Worm (Caenorhabditis elegans): Measurements from ENCODE around the gene T28D9.4.

The T28D9.4 gene

DNA sequence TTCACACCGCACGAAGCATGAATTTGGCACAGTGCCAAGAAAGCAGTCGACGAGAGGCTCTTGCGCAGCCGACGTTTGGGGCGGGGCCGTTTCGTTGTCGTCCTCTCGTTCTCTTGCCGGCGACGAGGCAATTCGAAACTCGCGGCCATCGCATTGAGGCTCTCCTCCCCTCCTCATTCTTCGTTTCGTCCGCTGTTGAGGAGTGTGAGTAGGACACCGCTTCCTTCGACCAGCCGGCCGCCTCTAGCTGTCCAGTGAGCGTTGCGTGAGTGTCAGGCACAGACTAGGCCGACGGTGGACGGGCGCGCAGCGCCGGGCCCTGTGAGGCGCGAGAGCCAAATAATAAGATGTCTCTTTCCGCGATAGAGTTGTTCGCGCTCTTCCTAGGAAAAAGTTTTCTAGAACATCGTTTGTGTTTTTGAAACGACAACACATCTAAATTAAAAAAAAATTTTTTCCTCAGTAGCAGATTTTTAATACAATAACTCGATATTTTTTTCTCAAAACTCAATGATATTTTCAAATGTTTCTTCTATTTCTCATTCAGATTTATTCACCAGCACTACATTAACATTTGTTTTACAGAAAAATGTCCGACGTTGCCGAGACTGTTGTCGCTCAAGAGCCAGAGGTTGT lies 15.2 kb downstream of the T28D9.4 start, which contains the start of the genes T28D9.11 and T28D9.1 (continued):
- peak; percentile 28 for TF ChIP-seq ceh-2 (tag; optimal IDR thresholded peaks at IDR 0.05)
- TF ChIP-seq C38D4.7 (GFP tag; optimal IDR thresholded peaks at IDR 0.05), result peak; percentile 44
- peak; percentile 32 for TF ChIP-seq fax-1 (tag; optimal IDR thresholded peaks at IDR 0.05)
- TF ChIP-seq C08G9.2 (tag; optimal IDR thresholded peaks at IDR 0.05), result peak; percentile 49
- peak; percentile 50 for TF ChIP-seq dmd-4 (tag; optimal IDR thresholded peaks at IDR 0.05; ENCODE audit: borderline replicate concordance)
- TF ChIP-seq nfya-1 (tag; optimal IDR thresholded peaks at IDR 0.05), result peak; percentile 64
- TF ChIP-seq npax-4 (tag; optimal IDR thresholded peaks at IDR 0.05), result no peak
- TF ChIP-seq elt-2 (tag; optimal IDR thresholded peaks at IDR 0.05), result no peak
- peak; percentile 31 for TF ChIP-seq ceh-6 (GFP tag; optimal IDR thresholded peaks at IDR 0.05)
- TF ChIP-seq lin-11 (tag; optimal IDR thresholded peaks at IDR 0.05), result no peak
- peak; percentile 41 for TF ChIP-seq ref-2 (tag; optimal IDR thresholded peaks at IDR 0.05)
- peak; percentile 75 for TF ChIP-seq ceh-14 (tag; optimal IDR thresholded peaks at IDR 0.05)
- no peak for TF ChIP-seq odd-2 (tag; optimal IDR thresholded peaks at IDR 0.05)
- TF ChIP-seq K09A11.1 (tag; optimal IDR thresholded peaks at IDR 0.05; ENCODE audit: insufficient read depth), result no peak
- no peak for TF ChIP-seq nhr-11 (tag; optimal IDR thresholded peaks at IDR 0.05)
- no peak for TF ChIP-seq nhr-232 (tag; optimal IDR thresholded peaks at IDR 0.05)
- TF ChIP-seq ama-1 (optimal IDR thresholded peaks at IDR 0.05), result no peak
- no peak for TF ChIP-seq ztf-16 (tag; optimal IDR thresholded peaks at IDR 0.05)
- no peak for TF ChIP-seq F13H6.1 (tag; optimal IDR thresholded peaks at IDR 0.05)
- TF ChIP-seq pqm-1 (tag; optimal IDR thresholded peaks at IDR 0.05), result no peak
- peak; percentile 48 for TF ChIP-seq pat-9 (tag; optimal IDR thresholded peaks at IDR 0.05)
- TF ChIP-seq lim-6 (tag; optimal IDR thresholded peaks at IDR 0.05), result no peak
- TF ChIP-seq fkh-6 (tag; optimal IDR thresholded peaks at IDR 0.05), result peak; percentile 12
- TF ChIP-seq ceh-45 (GFP tag; IDR thresholded peaks at IDR 0.05), result no peak
- no peak for TF ChIP-seq pag-3 (tag; optimal IDR thresholded peaks at IDR 0.05; ENCODE audit: borderline replicate concordance)
- TF ChIP-seq K02D7.2 (tag; optimal IDR thresholded peaks at IDR 0.05), result no peak
- peak; percentile 59 for TF ChIP-seq unc-55 (GFP tag; optimal IDR thresholded peaks at IDR 0.05)
- peak; percentile 27 for TF ChIP-seq ceh-18 (tag; optimal IDR thresholded peaks at IDR 0.05)
- peak; percentile 71 for TF ChIP-seq ceh-19 (GFP tag; optimal IDR thresholded peaks at IDR 0.05)
- TF ChIP-seq hlh-13 (GFP tag; optimal IDR thresholded peaks at IDR 0.05), result no peak
- TF ChIP-seq ceh-48 (tag; optimal IDR thresholded peaks at IDR 0.05), result no peak
- TF ChIP-seq elt-4 (tag; optimal IDR thresholded peaks at IDR 0.05), result no peak
- 0 out of 2 replicates have a peak, but pooled peaks have one; percentile 10 for TF ChIP-seq sox-2 (GFP tag; IDR thresholded peaks at IDR 0.05)
- TF ChIP-seq ets-4 (tag; optimal IDR thresholded peaks at IDR 0.05), result peak; percentile 27
- peak; percentile 61 for TF ChIP-seq syd-9 (tag; optimal IDR thresholded peaks at IDR 0.05)
- TF ChIP-seq ceh-9 (tag; optimal IDR thresholded peaks at IDR 0.05), result no peak
- peak; percentile 67 for TF ChIP-seq tbx-2 (tag; optimal IDR thresholded peaks at IDR 0.05)
- TF ChIP-seq ceh-30 (tag; optimal IDR thresholded peaks at IDR 0.05), result no peak
- TF ChIP-seq ceh-31 (tag; optimal IDR thresholded peaks at IDR 0.05), result peak; percentile 80
- no peak for TF ChIP-seq pha-2 (tag; optimal IDR thresholded peaks at IDR 0.05)
- TF ChIP-seq pros-1 (tag; optimal IDR thresholded peaks at IDR 0.05), result peak; percentile 49
- no peak for TF ChIP-seq mec-3 (tag; optimal IDR thresholded peaks at IDR 0.05; ENCODE audit: borderline replicate concordance)
- TF ChIP-seq rnt-1 (tag; optimal IDR thresholded peaks at IDR 0.05), result no peak
- no peak; the same call in 1 of the 2 replicates for TF ChIP-seq unc-3 (GFP tag; conservative IDR thresholded peaks at IDR 0.05)
- TF ChIP-seq unc-3 (tag; optimal IDR thresholded peaks at IDR 0.05), result no peak
- peak; percentile 7 for TF ChIP-seq eyg-1 (tag; optimal IDR thresholded peaks at IDR 0.05)
- TF ChIP-seq T23F11.4 (GFP tag; optimal IDR thresholded peaks at IDR 0.05), result peak; percentile 38
